Worm (Caenorhabditis elegans) whole organism, L1 larva: ENCODE measurements around the gene C27F2.7.
A peak's percentile ranks its signal among the peaks of the same experiment; 100 is the strongest.
"Not testable (repeated sequence)": the region's sequence is repeated elsewhere in the genome, so short reads cannot be mapped to it uniquely, and the experiment has no call there.

Experiments
- C16A3.4 ChIP-seq: fragments of 150-350 bp; optimal IDR thresholded peaks from 2 replicates; lab custom pipeline; 2014; ENCODE audit warnings: missing biosample characterization, missing genetic modification characterization
- Y116A8C.19 ChIP-seq: sonication (generic microtip); optimal IDR thresholded peaks from 2 replicates; lab custom pipeline; 2016; ENCODE audit warnings: missing compliant biosample characterization, missing genetic modification characterization, borderline replicate concordance
- alr-1 ChIP-seq: fragments of 200-800 bp; sonication (Bioruptor generic); optimal IDR thresholded peaks from 2 replicates; lab custom pipeline; 2018; ENCODE audit warnings: borderline replicate concordance, mild to moderate bottlenecking, missing genetic modification characterization, missing compliant biosample characterization
- ceh-8 ChIP-seq: fragments of 200-800 bp; sonication (Bioruptor generic); optimal IDR thresholded peaks from 2 replicates; lab custom pipeline; 2018; ENCODE audit warnings: mild to moderate bottlenecking, missing genetic modification characterization, moderate library complexity, missing compliant biosample characterization
- ceh-82 ChIP-seq, 3 experiments: fragments of 150-350 bp in 1 of 3; sonication (generic microtip) in 2 of 3; optimal IDR thresholded peaks; 2 replicates each; lab custom pipeline; 2014 to 2017; ENCODE audit warnings: missing biosample characterization in 3 of 3, missing genetic modification characterization in 3 of 3
- ceh-90 ChIP-seq: sonication (generic microtip); optimal IDR thresholded peaks from 2 replicates; lab custom pipeline; 2016; ENCODE audit warnings: missing genetic modification characterization, missing compliant biosample characterization
- ces-1 ChIP-seq: fragments of 150-350 bp; optimal IDR thresholded peaks from 2 replicates; lab custom pipeline; 2014; ENCODE audit warnings: missing biosample characterization, missing genetic modification reagents, missing genetic modification characterization
- dpl-1 ChIP-seq, 3 experiments: fragments of 150-350 bp in 2 of 3; sonication (generic microtip) in 1 of 3; optimal IDR thresholded peaks; 2 replicates each; lab custom pipeline; 2014 to 2017; ENCODE audit warnings: missing biosample characterization in 3 of 3, missing genetic modification characterization in 3 of 3, missing genetic modification reagents in 3 of 3
- efl-1 ChIP-seq, 4 experiments: fragments of 150-350 bp; optimal IDR thresholded peaks in 3 of 4; peaks in 1 of 4; 1 replicate in 1 of 4; 2 replicates in 3 of 4; lab custom pipeline; 2014; ENCODE audit warnings: missing biosample characterization in 2 of 4, missing genetic modification characterization in 2 of 4, missing genetic modification reagents in 2 of 4
- efl-3 ChIP-seq: fragments of 200-800 bp; sonication (Bioruptor generic); optimal IDR thresholded peaks from 2 replicates; lab custom pipeline; 2018; ENCODE audit warnings: mild to moderate bottlenecking, missing genetic modification characterization, missing compliant biosample characterization
- egl-13 ChIP-seq: sonication (generic microtip); optimal IDR thresholded peaks from 2 replicates; lab custom pipeline; 2016; ENCODE audit warnings: missing genotype, missing genetic modification reagents, missing genetic modification characterization, missing compliant biosample characterization
- elt-2 ChIP-seq: sonication (generic microtip); optimal IDR thresholded peaks from 2 replicates; lab custom pipeline; 2016; ENCODE audit warnings: missing genetic modification characterization, mild to moderate bottlenecking, inconsistent platforms, missing compliant biosample characterization, missing genetic modification reagents
- fkh-10 ChIP-seq: sonication (generic microtip); optimal IDR thresholded peaks from 2 replicates; lab custom pipeline; 2017; ENCODE audit warnings: missing biosample characterization, missing genetic modification reagents, missing genetic modification characterization
- fkh-4 ChIP-seq: sonication (generic microtip); optimal IDR thresholded peaks from 2 replicates; lab custom pipeline; 2016; ENCODE audit warnings: missing compliant biosample characterization, missing genetic modification characterization, borderline replicate concordance
- hlh-4 ChIP-seq: sonication (generic microtip); optimal IDR thresholded peaks from 2 replicates; lab custom pipeline; 2016; ENCODE audit warnings: mild to moderate bottlenecking, missing genetic modification characterization, missing compliant biosample characterization
- irx-1 ChIP-seq: sonication (generic microtip); optimal IDR thresholded peaks from 2 replicates; lab custom pipeline; 2016; ENCODE audit warnings: missing genetic modification characterization, missing compliant biosample characterization
- isw-1 ChIP-seq: fragments of 200-800 bp; sonication (Bioruptor generic); IDR thresholded peaks from 2 replicates; pipeline ENCODE4 v1.3.6; 2022; ENCODE audit warnings: missing genetic modification characterization, missing compliant biosample characterization
- lin-13 ChIP-seq: fragments of 150-350 bp; optimal IDR thresholded peaks from 2 replicates; lab custom pipeline; 2014; ENCODE audit warnings: missing biosample characterization, missing genetic modification reagents, missing genetic modification characterization
- lin-14 ChIP-seq: fragments of 200-800 bp; sonication (Bioruptor generic); optimal IDR thresholded peaks from 2 replicates; lab custom pipeline; 2018; ENCODE audit warnings: mild to moderate bottlenecking, missing genetic modification characterization, moderate library complexity, missing compliant biosample characterization
- lin-35 ChIP-seq, 2 experiments: fragments of 150-350 bp; optimal IDR thresholded peaks; 2 replicates each; lab custom pipeline; 2014; ENCODE audit warnings: missing biosample characterization in 2 of 2, missing genetic modification characterization in 2 of 2, missing genetic modification reagents in 2 of 2
- lsy-2 ChIP-seq, 2 experiments: fragments of 150-350 bp; optimal IDR thresholded peaks; 2 replicates each; lab custom pipeline; 2014; ENCODE audit warnings: missing biosample characterization in 2 of 2, missing genetic modification characterization in 2 of 2
- mdl-1 ChIP-seq, 2 experiments: fragments of 150-350 bp; optimal IDR thresholded peaks; 2 replicates each; lab custom pipeline; 2014 to 2017; ENCODE audit warnings: missing biosample characterization in 2 of 2, missing genetic modification characterization in 2 of 2, inconsistent platforms in 1 of 2
- mep-1 ChIP-seq: fragments of 150-350 bp; optimal IDR thresholded peaks from 2 replicates; lab custom pipeline; 2014; ENCODE audit warnings: missing biosample characterization, missing genetic modification characterization
- nhr-12 ChIP-seq: sonication (generic microtip); optimal IDR thresholded peaks from 2 replicates; lab custom pipeline; 2017; ENCODE audit warnings: missing biosample characterization, missing genetic modification characterization
- nhr-71 ChIP-seq: sonication (generic microtip); optimal IDR thresholded peaks from 2 replicates; lab custom pipeline; 2016; ENCODE audit warnings: mild to moderate bottlenecking, missing genetic modification characterization, moderate library complexity, missing compliant biosample characterization
- nhr-84 ChIP-seq: sonication (generic microtip); optimal IDR thresholded peaks from 2 replicates; lab custom pipeline; 2017; ENCODE audit warnings: missing biosample characterization, missing genetic modification characterization
- pax-3 ChIP-seq: fragments of 200-800 bp; sonication (Bioruptor generic); optimal IDR thresholded peaks from 2 replicates; lab custom pipeline; 2018; ENCODE audit warnings: mild to moderate bottlenecking, missing genetic modification characterization, moderate library complexity, missing compliant biosample characterization
- skn-1 ChIP-seq: fragments of 150-350 bp; optimal IDR thresholded peaks from 2 replicates; lab custom pipeline; 2014; ENCODE audit warnings: missing biosample characterization, missing genetic modification characterization
- snu-23 ChIP-seq: sonication (generic microtip); optimal IDR thresholded peaks from 2 replicates; lab custom pipeline; 2016; ENCODE audit warnings: missing genetic modification characterization, missing compliant biosample characterization
- sup-37 ChIP-seq: fragments of 200-800 bp; sonication (Bioruptor generic); optimal IDR thresholded peaks from 2 replicates; lab custom pipeline; 2018; ENCODE audit warnings: mild to moderate bottlenecking, missing genetic modification characterization, missing compliant biosample characterization
- unc-30 ChIP-seq: sonication (generic microtip); optimal IDR thresholded peaks from 2 replicates; lab custom pipeline; 2017; ENCODE audit warnings: missing biosample characterization, missing genetic modification characterization
- unc-62 ChIP-seq: fragments of 150-350 bp; optimal IDR thresholded peaks from 2 replicates; lab custom pipeline; 2014; ENCODE audit warnings: missing biosample characterization, missing genetic modification reagents, missing genetic modification characterization
- unc-98 ChIP-seq: fragments of 200-800 bp; sonication (Bioruptor generic); IDR thresholded peaks from 2 replicates; pipeline ENCODE4 v1.3.6; 2022; ENCODE audit warnings: missing genetic modification characterization, missing compliant biosample characterization
- vab-15 ChIP-seq: sonication (generic microtip); optimal IDR thresholded peaks from 2 replicates; lab custom pipeline; 2017; ENCODE audit warnings: missing genotype, mild to moderate bottlenecking, missing genetic modification characterization, missing compliant biosample characterization
- xbp-1 ChIP-seq: sonication (generic microtip); optimal IDR thresholded peaks from 2 replicates; lab custom pipeline; 2016; ENCODE audit warnings: missing genetic modification characterization, missing compliant biosample characterization
- ztf-4 ChIP-seq: fragments of 150-350 bp; optimal IDR thresholded peaks from 2 replicates; lab custom pipeline; 2014; ENCODE audit warnings: missing biosample characterization, missing genetic modification characterization

The C27F2.7 gene

DNA sequence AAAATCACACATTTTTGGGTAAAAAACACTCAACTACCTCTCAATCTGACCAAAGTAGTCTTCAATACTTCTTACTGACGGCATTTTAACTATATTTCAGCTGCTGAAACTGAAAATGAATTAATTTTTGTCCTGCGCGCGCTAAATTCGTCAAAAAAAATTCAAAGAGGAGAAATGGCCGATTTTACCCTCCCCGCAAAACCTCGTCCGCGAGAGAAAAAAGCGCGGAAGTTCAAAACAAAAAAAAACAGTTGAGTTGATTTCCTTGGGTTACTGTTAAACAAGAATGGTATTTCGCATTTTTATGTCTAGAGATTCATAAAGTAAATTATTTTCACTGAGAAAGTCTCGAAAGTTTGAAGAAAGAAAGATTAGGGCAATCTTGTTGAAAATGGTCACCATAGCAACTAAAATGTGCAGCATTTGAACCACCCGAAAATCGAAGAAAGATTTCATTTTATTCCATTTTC lies 2.5 kb upstream of the C27F2.7 start, which contains the start of the genes C27F2.10 and wdr-60 (continued):
- TF ChIP-seq unc-62 (no peak), ceh-82 (tag; optimal IDR thresholded peaks at IDR 0.05; lab: Kevin White, UChicago) (peak in 1 of 3 experiments; percentile 16), nhr-84 (no peak)

DNA sequence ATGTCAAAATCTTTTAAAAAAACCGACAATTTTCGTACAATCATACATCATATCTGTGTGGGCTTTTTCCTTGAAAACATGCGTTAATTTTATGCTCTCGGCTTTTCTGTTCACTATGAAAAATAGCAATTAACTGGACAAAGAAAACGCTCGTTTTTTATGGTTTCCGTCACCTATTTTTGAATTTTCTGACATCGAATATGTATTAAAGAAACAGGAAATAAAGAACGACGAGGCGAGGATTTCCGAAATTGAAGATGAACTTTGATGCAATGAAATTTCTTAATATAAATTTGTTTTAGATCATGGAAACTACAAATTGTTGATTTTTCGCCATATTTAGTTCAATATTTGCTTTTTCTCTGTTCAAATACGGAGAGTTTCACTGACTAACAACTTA lies 333 bp downstream of the C27F2.7 start:
- TF ChIP-seq nhr-12 (no peak), dpl-1 (GFP tag; optimal IDR thresholded peaks at IDR 0.05; lab: Kevin White, UChicago) (no peak), ceh-90 (tag; lab: Kevin White, UChicago) (no peak), lin-14 (no peak), efl-3 (GFP tag; lab: Kevin White, UChicago) (no peak), mep-1 (no peak), unc-30 (tag; lab: Kevin White, UChicago) (no peak), elt-2 (tag; lab: Kevin White, UChicago) (no peak), egl-13 (tag; lab: Kevin White, UChicago) (no peak), skn-1 (tag; lab: Kevin White, UChicago) (no peak), ztf-4 (tag; lab: Kevin White, UChicago) (no peak), irx-1 (tag; lab: Kevin White, UChicago) (no peak), unc-98 (GFP tag; lab: Robert Waterston, UW) (no peak), sup-37 (GFP tag; lab: Kevin White, UChicago) (no peak), fkh-4 (tag; lab: Kevin White, UChicago) (no peak), lin-13 (GFP tag; lab: Kevin White, UChicago) (no peak)

DNA sequence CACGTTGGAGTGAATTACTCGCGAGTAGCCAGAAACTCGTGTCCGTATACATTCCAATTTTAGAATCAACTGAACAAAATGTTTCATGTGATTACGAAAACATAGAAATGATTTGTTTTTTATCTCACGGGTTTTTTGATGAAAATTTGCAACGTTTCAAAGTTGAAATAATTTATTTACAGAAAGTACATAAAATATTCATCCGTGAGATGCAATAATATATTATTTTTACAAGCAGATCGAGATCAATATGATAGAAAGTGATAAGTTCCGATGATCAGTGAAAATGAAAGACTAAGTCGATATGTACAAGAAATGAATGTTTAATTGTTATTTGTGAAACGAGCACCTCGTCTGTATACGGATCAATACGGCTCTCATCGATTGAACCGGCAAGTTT lies 3.9 kb downstream of the C27F2.7 start, which contains the start of gene C27F2.6:
Gene C27F2.6, minus strand, starts transcription at position 101 of the 400 bp plus-strand sequence.
- not testable (repeated sequence) for TF ChIP-seq xbp-1 (tag; lab: Kevin White, UChicago); ztf-4 (tag; lab: Kevin White, UChicago); mdl-1 (tag; optimal IDR thresholded peaks at IDR 0.05; lab: Kevin White, UChicago)

DNA sequence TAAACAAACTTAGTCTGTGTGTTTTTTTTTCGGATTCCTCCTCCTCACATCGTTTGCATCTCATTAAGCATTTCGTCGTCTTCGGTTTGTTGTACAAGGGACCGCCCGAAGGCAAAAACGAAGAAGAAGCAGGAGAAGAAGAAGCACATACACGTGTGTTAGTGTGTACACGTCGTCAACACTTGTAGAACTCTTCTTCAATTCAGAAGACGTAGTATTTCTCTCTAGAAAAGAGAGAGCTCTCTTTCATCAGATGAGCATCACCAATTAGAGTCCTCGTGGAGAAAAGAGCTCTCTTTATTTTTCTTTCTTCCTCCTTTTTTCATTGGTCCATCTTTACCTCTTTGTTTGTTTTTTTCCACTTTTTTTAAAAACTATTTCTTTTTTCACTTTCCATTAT lies 16.1 kb downstream of the C27F2.7 start:
- TF ChIP-seq dpl-1 (GFP tag; optimal IDR thresholded peaks at IDR 0.05; lab: Kevin White, UChicago) (no peak), Y116A8C.19 (no peak), efl-1 (optimal IDR thresholded peaks at IDR 0.05; lab: Kevin White, UChicago) (no peak), efl-1 (GFP tag; optimal IDR thresholded peaks at IDR 0.05 in 1 of 2; lab: Kevin White, UChicago) (no peak), snu-23 (GFP tag; lab: Kevin White, UChicago) (no peak), C16A3.4 (tag; lab: Kevin White, UChicago) (no peak), hlh-4 (no peak), lsy-2 (tag; optimal IDR thresholded peaks at IDR 0.05; lab: Kevin White, UChicago) (peak in 1 of 2 experiments; percentile 8), lin-13 (GFP tag; lab: Kevin White, UChicago) (no peak), ztf-4 (tag; lab: Kevin White, UChicago) (no peak), nhr-71 (tag; lab: Kevin White, UChicago) (no peak), lin-14 (peak; percentile 66), alr-1 (no peak), ces-1 (no peak)

DNA sequence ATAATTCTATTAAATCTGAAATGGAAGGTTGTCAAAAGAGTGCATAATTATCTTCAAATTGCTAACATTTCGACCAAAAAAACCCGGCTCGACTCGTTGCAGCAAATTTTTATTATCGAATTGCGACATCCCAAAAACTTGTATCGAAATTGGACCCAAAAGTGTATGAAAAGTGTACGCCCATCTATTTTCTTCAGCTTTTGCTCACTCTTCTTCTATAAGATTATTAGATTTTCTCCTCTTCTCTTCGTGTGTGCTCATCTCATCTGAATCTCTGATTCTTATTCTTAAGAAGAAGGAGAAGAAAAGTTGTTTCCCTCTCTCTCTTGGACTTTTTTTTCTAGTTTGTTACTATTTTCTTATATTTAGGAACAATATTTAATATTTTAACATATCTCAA lies 17.1 kb downstream of the C27F2.7 start:
- peak; percentile 8 for TF ChIP-seq nhr-71 (tag; lab: Kevin White, UChicago)
- peak; percentile 85 for TF ChIP-seq ces-1
- TF ChIP-seq ceh-82 (tag; optimal IDR thresholded peaks at IDR 0.05; lab: Kevin White, UChicago): peak in 1 of 3 experiments; percentile 25
- no peak for TF ChIP-seq egl-13 (tag; lab: Kevin White, UChicago)
- no peak for TF ChIP-seq lin-13 (GFP tag; lab: Kevin White, UChicago)
- TF ChIP-seq lin-14: peak; percentile 82
- TF ChIP-seq pax-3: no peak
- TF ChIP-seq fkh-10: peak; percentile 75
- no peak for TF ChIP-seq ceh-8
- no peak for TF ChIP-seq isw-1 (GFP tag; lab: Robert Waterston, UW)
- no peak for TF ChIP-seq vab-15
- TF ChIP-seq unc-62: no peak
- peak in 1 of 2 experiments; percentile 6 for TF ChIP-seq lin-35 (GFP tag; optimal IDR thresholded peaks at IDR 0.05; lab: Kevin White, UChicago)
- peak; percentile 13 for TF ChIP-seq mep-1
- TF ChIP-seq, all 84 proteins: peak for 7
